Worm (Caenorhabditis elegans): ENCODE measurements around the gene srd-68.
"Not testable (repeated sequence)": the region's sequence is repeated elsewhere in the genome, so short reads cannot be mapped to it uniquely, and the experiment has no call there.

DNA sequence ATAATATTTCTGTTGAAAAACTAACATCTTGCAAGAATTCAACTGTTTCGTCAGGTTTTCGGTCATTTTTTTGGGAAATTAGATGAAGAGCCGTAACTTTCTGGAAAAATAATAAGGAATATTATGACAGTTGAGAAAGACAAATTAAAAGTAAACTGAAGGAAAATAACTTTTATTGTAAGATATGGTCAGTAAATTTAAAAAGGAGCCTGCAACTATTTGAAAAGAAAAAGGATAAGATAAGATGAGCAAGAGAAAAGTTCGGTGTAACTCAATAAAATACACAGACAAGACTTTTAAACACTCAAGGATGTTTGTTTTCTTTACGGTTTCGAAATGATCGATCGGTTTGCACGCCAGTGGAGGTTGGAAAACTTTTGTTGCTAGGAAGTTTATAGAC is 47.0 kb upstream of the srd-68 start, which contains the start of gene fbxa-111:
- not testable (repeated sequence) for TF ChIP-seq ama-1 (optimal IDR thresholded peaks at IDR 0.05); F13C5.2 (tag; optimal IDR thresholded peaks at IDR 0.05); tbx-11 (GFP tag; IDR thresholded peaks at IDR 0.05)
